Worm (Caenorhabditis elegans) whole organism, L1 larva: ENCODE results near the gene F47E1.4.

Experiments used
- aly-2 ChIP-seq: fragments of 150-350 bp; optimal IDR thresholded peaks from 2 replicates; lab custom pipeline; 2014; ENCODE audit warnings: missing biosample characterization, missing genetic modification characterization
- ama-1 ChIP-seq: fragments of 150-350 bp; optimal IDR thresholded peaks from 2 replicates; lab custom pipeline; 2014
- efl-1 ChIP-seq, 4 experiments: fragments of 150-350 bp; optimal IDR thresholded peaks in 3 of 4; peaks in 1 of 4; 1 replicate in 1 of 4; 2 replicates in 3 of 4; lab custom pipeline; 2014; ENCODE audit warnings: missing biosample characterization in 2 of 4, missing genetic modification characterization in 2 of 4, missing genetic modification reagents in 2 of 4
- fos-1 ChIP-seq: fragments of 150-350 bp; optimal IDR thresholded peaks from 2 replicates; lab custom pipeline; 2014; ENCODE audit warnings: missing biosample characterization, missing genetic modification characterization
- lin-14 ChIP-seq: fragments of 200-800 bp; sonication (Bioruptor generic); optimal IDR thresholded peaks from 2 replicates; lab custom pipeline; 2018; ENCODE audit warnings: mild to moderate bottlenecking, missing genetic modification characterization, moderate library complexity, missing compliant biosample characterization
- lin-15B ChIP-seq: fragments of 150-350 bp; sonication (generic microtip); optimal IDR thresholded peaks from 3 replicates; lab custom pipeline; 2014; ENCODE audit warnings: missing biosample characterization, missing genetic modification characterization
- nhr-12 ChIP-seq: sonication (generic microtip); optimal IDR thresholded peaks from 2 replicates; lab custom pipeline; 2017; ENCODE audit warnings: missing biosample characterization, missing genetic modification characterization
- nhr-237 ChIP-seq: fragments of 150-350 bp; optimal IDR thresholded peaks from 2 replicates; lab custom pipeline; 2014; ENCODE audit warnings: missing biosample characterization, missing genetic modification characterization
- nhr-71 ChIP-seq: sonication (generic microtip); optimal IDR thresholded peaks from 2 replicates; lab custom pipeline; 2016; ENCODE audit warnings: mild to moderate bottlenecking, missing genetic modification characterization, moderate library complexity, missing compliant biosample characterization
- nhr-76 ChIP-seq: sonication (generic microtip); optimal IDR thresholded peaks from 2 replicates; lab custom pipeline; 2017; ENCODE audit warnings: missing biosample characterization, missing genetic modification characterization
- pag-3 ChIP-seq: sonication (generic microtip); optimal IDR thresholded peaks from 2 replicates; lab custom pipeline; 2017; ENCODE audit warnings: missing genetic modification characterization, mild to moderate bottlenecking, missing compliant biosample characterization, antibody characterized with exemption, borderline replicate concordance; ENCODE audit not compliant: insufficient read depth
- rnt-1 ChIP-seq: sonication (generic microtip); optimal IDR thresholded peaks from 2 replicates; lab custom pipeline; 2016; ENCODE audit warnings: mild to moderate bottlenecking, missing genetic modification characterization, moderate library complexity, missing compliant biosample characterization
- tbx-2 ChIP-seq: sonication (generic microtip); optimal IDR thresholded peaks from 2 replicates; lab custom pipeline; 2016; ENCODE audit warnings: missing genetic modification characterization, missing compliant biosample characterization
- zip-4 ChIP-seq: fragments of 200-800 bp; sonication (Bioruptor generic); optimal IDR thresholded peaks from 2 replicates; lab custom pipeline; 2018; ENCODE audit warnings: mild to moderate bottlenecking, missing genetic modification characterization, moderate library complexity, missing compliant biosample characterization

DNA sequence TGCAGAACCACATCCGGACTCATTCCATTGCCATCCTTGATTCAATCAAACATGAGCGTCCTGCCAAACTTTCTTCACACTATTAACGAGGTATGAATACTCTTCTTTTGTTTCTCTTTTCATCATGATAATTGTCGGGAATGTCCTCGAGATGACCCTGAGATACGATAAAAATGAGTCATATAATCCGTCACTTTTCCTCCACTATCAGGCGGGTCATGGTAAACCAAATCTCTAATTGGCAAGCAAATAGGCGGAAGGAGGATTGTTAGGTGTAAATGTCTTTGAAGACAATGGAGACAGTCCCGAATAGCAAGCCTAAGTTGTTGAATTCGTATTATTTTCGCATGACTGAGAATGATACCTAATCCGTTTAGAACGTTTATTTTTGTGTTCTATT, 26.0 kb downstream of the F47E1.4 start:
- TF ChIP-seq lin-15B (tag; lab: Kevin White, UChicago) (no peak), rnt-1 (tag; lab: Kevin White, UChicago) (no peak), tbx-2 (no peak), zip-4 (GFP tag; lab: Kevin White, UChicago) (no peak), fos-1 (tag; lab: Kevin White, UChicago) (no peak), nhr-76 (tag; lab: Kevin White, UChicago) (no peak), pag-3 (tag; lab: Kevin White, UChicago) (no peak), nhr-237 (tag; lab: Kevin White, UChicago) (no peak), efl-1 (optimal IDR thresholded peaks at IDR 0.05; lab: Kevin White, UChicago) (no peak), efl-1 (GFP tag; optimal IDR thresholded peaks at IDR 0.05 in 1 of 2; lab: Kevin White, UChicago) (no peak), ama-1 (no peak), aly-2 (tag; lab: Kevin White, UChicago) (no peak), nhr-12 (no peak), lin-14 (GFP tag; lab: Kevin White, UChicago) (peak; percentile 42), nhr-71 (tag; lab: Kevin White, UChicago) (no peak)
